Worm (Caenorhabditis elegans): ENCODE measurements around the gene M79.2.
A peak's percentile ranks its signal among the peaks of the same experiment; 100 is the strongest.

The M79.2 gene

ce11 chrX:10639403-10639812 is 10.8 kb upstream of the M79.2 start:
- TF ChIP-seq lin-13 (GFP tag; optimal IDR thresholded peaks at IDR 0.05), result no peak
- peak; percentile 21 for TF ChIP-seq sma-3 (GFP tag; optimal IDR thresholded peaks at IDR 0.05)
- TF ChIP-seq nhr-25 (tag; optimal IDR thresholded peaks at IDR 0.05), result no peak
- TF ChIP-seq F13H6.1 (tag; optimal IDR thresholded peaks at IDR 0.05), result peak; percentile 35
- TF ChIP-seq crh-2 (tag; optimal IDR thresholded peaks at IDR 0.05), result peak; percentile 42
- peak; percentile 63 for TF ChIP-seq blmp-1 (tag; optimal IDR thresholded peaks at IDR 0.05; ENCODE audit: insufficient read depth)
- peak; percentile 36 for TF ChIP-seq egl-27 (tag; optimal IDR thresholded peaks at IDR 0.05)
- no peak for TF ChIP-seq mbf-1 (tag; optimal IDR thresholded peaks at IDR 0.05)
- TF ChIP-seq fos-1 (tag; optimal IDR thresholded peaks at IDR 0.05), result peak; percentile 90
- peak; percentile 33 for TF ChIP-seq C34F6.9 (tag; optimal IDR thresholded peaks at IDR 0.05)

ce11 chrX:10637048-10637928 is 8.7 kb upstream of the M79.2 start:
- TF ChIP-seq peb-1 (tag; optimal IDR thresholded peaks at IDR 0.05) (peak; percentile 43), ceh-16 (tag; optimal IDR thresholded peaks at IDR 0.05) (peak; percentile 88), nhr-23 (tag; optimal IDR thresholded peaks at IDR 0.05) (no peak), crh-2 (tag; optimal IDR thresholded peaks at IDR 0.05) (peak; percentile 88), ztf-1 (GFP tag; conservative IDR thresholded peaks at IDR 0.05) (no peak), R02D3.7 (tag; optimal IDR thresholded peaks at IDR 0.05) (no peak), nhr-237 (tag; optimal IDR thresholded peaks at IDR 0.05) (peak; percentile 55), elt-1 (tag; optimal IDR thresholded peaks at IDR 0.05) (no peak), dmd-4 (tag; optimal IDR thresholded peaks at IDR 0.05) (no peak), sem-4 (tag; optimal IDR thresholded peaks at IDR 0.05) (peak; percentile 87), ztf-11 (tag; optimal IDR thresholded peaks at IDR 0.05) (peak; percentile 49), F13H6.1 (tag; optimal IDR thresholded peaks at IDR 0.05) (peak; percentile 98), skn-1 (tag; optimal IDR thresholded peaks at IDR 0.05) (no peak), mab-5 (tag; optimal IDR thresholded peaks at IDR 0.05) (peak; percentile 69), aly-2 (tag; optimal IDR thresholded peaks at IDR 0.05) (no peak), ceh-82 (tag; optimal IDR thresholded peaks at IDR 0.05) (peak; percentile 49), C34F6.9 (tag; optimal IDR thresholded peaks at IDR 0.05) (peak; percentile 73), ama-1 (optimal IDR thresholded peaks at IDR 0.05) (peak; percentile 36), Y55F3AM.14 (GFP tag; optimal IDR thresholded peaks at IDR 0.05) (peak; percentile 78), lsy-2 (tag; optimal IDR thresholded peaks at IDR 0.05) (peak; percentile 22 to 76), nhr-6 (tag; optimal IDR thresholded peaks at IDR 0.05) (peak; percentile 23), egl-27 (tag; optimal IDR thresholded peaks at IDR 0.05) (peak; percentile 87), fos-1 (tag; optimal IDR thresholded peaks at IDR 0.05) (peak; percentile 72), alr-1 (tag; optimal IDR thresholded peaks at IDR 0.05) (no peak), zag-1 (tag; optimal IDR thresholded peaks at IDR 0.05) (peak; percentile 86), nhr-10 (tag; optimal IDR thresholded peaks at IDR 0.05) (no peak), mbf-1 (tag; optimal IDR thresholded peaks at IDR 0.05) (no peak), nhr-25 (tag; optimal IDR thresholded peaks at IDR 0.05) (peak; percentile 84), lin-13 (GFP tag; optimal IDR thresholded peaks at IDR 0.05) (peak; percentile 61), unc-39 (tag; optimal IDR thresholded peaks at IDR 0.05) (peak; percentile 54), nhr-11 (tag; optimal IDR thresholded peaks at IDR 0.05) (no peak), unc-62 (GFP tag; optimal IDR thresholded peaks at IDR 0.05) (no peak), lin-39 (tag; optimal IDR thresholded peaks at IDR 0.05) (no peak), lin-11 (tag; optimal IDR thresholded peaks at IDR 0.05) (peak; percentile 83), mdl-1 (tag; optimal IDR thresholded peaks at IDR 0.05) (peak; percentile 80 to 85), nhr-129 (tag; optimal IDR thresholded peaks at IDR 0.05) (peak; percentile 81), sma-9 (GFP tag; optimal IDR thresholded peaks at IDR 0.05) (peak; percentile 90), sma-9 (tag; optimal IDR thresholded peaks at IDR 0.05) (no peak), nhr-77 (tag; optimal IDR thresholded peaks at IDR 0.05) (peak; percentile 29), blmp-1 (tag; optimal IDR thresholded peaks at IDR 0.05; ENCODE audit: insufficient read depth) (peak; percentile 90), elt-3 (tag; optimal IDR thresholded peaks at IDR 0.05) (no peak), gmeb-1 (tag; optimal IDR thresholded peaks at IDR 0.05) (peak; percentile 35), sma-3 (GFP tag; optimal IDR thresholded peaks at IDR 0.05) (peak; percentile 61), snpc-4 (tag; optimal IDR thresholded peaks at IDR 0.05) (peak; percentile 20), ZK546.5 (tag; optimal IDR thresholded peaks at IDR 0.05) (no peak), ztf-4 (tag; optimal IDR thresholded peaks at IDR 0.05) (peak; percentile 53), unc-55 (GFP tag; optimal IDR thresholded peaks at IDR 0.05) (peak; percentile 86), nhr-21 (tag; optimal IDR thresholded peaks at IDR 0.05) (peak; percentile 84), nhr-12 (tag; optimal IDR thresholded peaks at IDR 0.05) (no peak)
